Worm (Caenorhabditis elegans) whole organism, young adult: ENCODE results near the gene B0432.10.

Experiments
- D2030.7 ChIP-seq: fragments of 200-800 bp; sonication (Bioruptor generic); IDR thresholded peaks from 2 replicates; pipeline ENCODE4 v1.3.6; 2022; ENCODE audit warnings: missing genetic modification reagents, missing genetic modification characterization, missing compliant biosample characterization
- attf-6 ChIP-seq: fragments of 200-800 bp; sonication (Bioruptor generic); IDR thresholded peaks from 2 replicates; pipeline ENCODE4 v1.3.6; 2022; ENCODE audit warnings: missing genetic modification reagents, missing genetic modification characterization, missing compliant biosample characterization
- ceh-100 ChIP-seq: fragments of 200-800 bp; sonication (Bioruptor generic); IDR thresholded peaks from 2 replicates; pipeline ENCODE4 v1.3.6; 2022; ENCODE audit warnings: missing genetic modification reagents, missing genetic modification characterization, missing compliant biosample characterization
- ceh-40 ChIP-seq: fragments of 200-800 bp; sonication (Bioruptor generic); IDR thresholded peaks from 2 replicates; pipeline ENCODE4 v1.3.6; 2022; ENCODE audit warnings: missing genetic modification characterization, missing compliant biosample characterization
- dpl-1 ChIP-seq: fragments of 150-350 bp; optimal IDR thresholded peaks from 2 replicates; lab custom pipeline; 2014; ENCODE audit warnings: missing biosample characterization, missing genetic modification reagents, missing genetic modification characterization
- efl-1 ChIP-seq: fragments of 150-350 bp; optimal IDR thresholded peaks from 2 replicates; lab custom pipeline; 2014; ENCODE audit warnings: missing biosample characterization, missing genetic modification reagents, missing genetic modification characterization
- him-1 ChIP-seq: sonication (generic microtip); optimal IDR thresholded peaks from 2 replicates; lab custom pipeline; 2016; ENCODE audit warnings: missing genotype, missing genetic modification reagents, missing genetic modification characterization, missing compliant biosample characterization
- hsf-1 ChIP-seq: fragments of 200-800 bp; sonication (Bioruptor generic); IDR thresholded peaks from 2 replicates; pipeline ENCODE4 v1.3.6; 2022; ENCODE audit warnings: missing genetic modification reagents, missing genetic modification characterization, missing compliant biosample characterization
- lin-35 ChIP-seq, 3 experiments: fragments of 150-350 bp in 2 of 3; sonication (generic microtip) in 1 of 3; optimal IDR thresholded peaks; 2 replicates each; lab custom pipeline; 2014 to 2018; ENCODE audit warnings: missing biosample characterization in 3 of 3, missing genetic modification characterization in 3 of 3, missing genetic modification reagents in 3 of 3
- lsy-27 ChIP-seq: sonication (generic microtip); optimal IDR thresholded peaks from 2 replicates; lab custom pipeline; 2017; ENCODE audit warnings: missing genetic modification characterization, mild to moderate bottlenecking, missing compliant biosample characterization, antibody characterized with exemption, missing genotype, borderline replicate concordance; ENCODE audit not compliant: insufficient read depth
- sdz-38 ChIP-seq: sonication (generic microtip); optimal IDR thresholded peaks from 2 replicates; lab custom pipeline; 2016; ENCODE audit warnings: missing genotype, missing genetic modification characterization, missing compliant biosample characterization
- tbp1 ChIP-seq: fragments of 200-800 bp; sonication (Bioruptor generic); optimal IDR thresholded peaks from 2 replicates; lab custom pipeline; 2018; ENCODE audit warnings: mild to moderate bottlenecking, missing genetic modification characterization, missing compliant biosample characterization
- tbx-9 ChIP-seq: sonication (generic microtip); optimal IDR thresholded peaks from 2 replicates; lab custom pipeline; 2016; ENCODE audit warnings: borderline replicate concordance, missing genetic modification characterization, inconsistent platforms, missing compliant biosample characterization
- unc-62 ChIP-seq: fragments of 150-350 bp; optimal IDR thresholded peaks from 2 replicates; lab custom pipeline; 2014; ENCODE audit warnings: missing biosample characterization, missing genetic modification reagents, missing genetic modification characterization

ce11 chrII:278636-279035, 7.4 kb downstream of the B0432.10 start, which contains the start of gene B0432.8:
- TF ChIP-seq dpl-1 (GFP tag; lab: Kevin White, UChicago) (no peak), ceh-40 (GFP tag; lab: Robert Waterston, UW) (no peak), him-1 (tag; lab: Kevin White, UChicago) (no peak), ceh-100 (no peak), sdz-38 (tag; lab: Kevin White, UChicago) (no peak), tbp1 (GFP tag; lab: Kevin White, UChicago) (no peak), lin-35 (GFP tag; optimal IDR thresholded peaks at IDR 0.05; lab: Kevin White, UChicago) (no peak), unc-62 (no peak), efl-1 (GFP tag; lab: Kevin White, UChicago) (no peak), hsf-1 (GFP tag; lab: Robert Waterston, UW) (no peak), attf-6 (no peak), tbx-9 (tag; lab: Kevin White, UChicago) (no peak), D2030.7 (GFP tag; lab: Robert Waterston, UW) (no peak), lsy-27 (no peak)
